Fruit fly (Drosophila melanogaster): ENCODE data around the gene axo.

DNA sequence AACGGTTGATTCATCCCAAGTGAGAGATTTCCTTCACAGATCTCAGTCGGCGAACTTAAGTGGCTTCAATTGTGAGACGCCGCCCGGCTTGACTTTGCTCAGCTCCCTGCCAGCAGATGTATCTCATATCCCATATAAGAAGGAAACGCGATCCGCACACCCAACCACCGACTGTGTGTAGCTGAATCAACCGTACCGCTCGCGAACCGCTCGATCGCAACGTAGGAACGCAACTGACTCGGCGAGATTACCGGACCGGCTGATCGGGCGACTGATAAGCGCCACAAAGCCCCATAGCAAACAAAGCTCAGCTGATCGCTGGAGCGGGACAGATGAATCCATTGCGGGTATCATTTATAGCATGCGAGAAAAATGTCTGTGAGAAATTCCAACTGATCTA, at the start of gene axo:
- TF ChIP-seq usp (GFP tag; optimal IDR thresholded peaks at IDR 0.05) (no peak), tai (GFP tag; optimal IDR thresholded peaks at IDR 0.05) (no peak), Sp1 (GFP tag; optimal IDR thresholded peaks at IDR 0.05) (no peak), CG9705 (GFP tag; optimal IDR thresholded peaks at IDR 0.05) (no peak)
